Fruit fly (Drosophila melanogaster): ENCODE results near the gene CG12213.

dm6 chr3R:12005417-12005816 lies 37.9 kb upstream of the CG12213 start, which contains the start of gene Tk:
- TF ChIP-seq CG6792 (GFP tag; optimal IDR thresholded peaks at IDR 0.05) (no peak), CG8319 (GFP tag; optimal IDR thresholded peaks at IDR 0.05) (no peak), acj6 (GFP tag; optimal IDR thresholded peaks at IDR 0.05) (no peak)

All from whole organism, prepupa.